Worm (Caenorhabditis elegans) whole organism, L1 larva: Measurements from ENCODE around the gene Y32F6B.1.

Experiments
- elt-3 ChIP-seq, 6 experiments: fragments of 150-350 bp in 1 of 6; sonication (generic microtip); optimal IDR thresholded peaks; 2 replicates each; lab custom pipeline; 2017 to 2018; ENCODE audit warnings: missing biosample characterization in 6 of 6, missing genetic modification characterization in 6 of 6, inconsistent platforms in 1 of 6
- fkh-10 ChIP-seq: sonication (generic microtip); optimal IDR thresholded peaks from 2 replicates; lab custom pipeline; 2017; ENCODE audit warnings: missing biosample characterization, missing genetic modification reagents, missing genetic modification characterization

ce11 chrV:10532725-10533124 lies 48.2 kb upstream of the Y32F6B.1 start, which contains the start of gene txt-10:
- TF ChIP-seq fkh-10 (GFP tag; lab: Kevin White, UChicago), result no peak
- no peak for TF ChIP-seq elt-3 (tag; optimal IDR thresholded peaks at IDR 0.05; lab: Kevin White, UChicago)
